Fruit fly (Drosophila melanogaster) whole organism, embryonic: ENCODE results near the gene Trax.

Experiments
- CG10431 ChIP-seq: fragments of 200-800 bp; sonication (Bioruptor generic); optimal IDR thresholded peaks from 3 replicates; lab custom pipeline; 2018; ENCODE audit warnings: missing biosample characterization, mild to moderate bottlenecking, missing genetic modification characterization
- CG12104 ChIP-seq: fragments of 200-800 bp; sonication (Bioruptor generic); optimal IDR thresholded peaks from 3 replicates; lab custom pipeline; 2016; ENCODE audit warnings: missing biosample characterization, missing genetic modification characterization
- CG13296 ChIP-seq: fragments of 200-800 bp; sonication (Bioruptor generic); optimal IDR thresholded peaks from 3 replicates; lab custom pipeline; 2018; ENCODE audit warnings: missing biosample characterization, mild to moderate bottlenecking, missing genetic modification characterization
- CG33557 ChIP-seq: fragments of 200-800 bp; sonication (Bioruptor generic); optimal IDR thresholded peaks from 2 replicates; lab custom pipeline; 2019; ENCODE audit warnings: missing biosample characterization, mild to moderate bottlenecking, missing genetic modification characterization, moderate library complexity
- ase ChIP-seq: fragments of 200-800 bp; sonication (Bioruptor generic); IDR thresholded peaks from 3 replicates; pipeline ENCODE4 v1.3.6; 2022; ENCODE audit warnings: missing biosample characterization, missing genetic modification characterization
- kay ChIP-seq: fragments of 200-800 bp; sonication (Bioruptor generic); optimal IDR thresholded peaks from 2 replicates; lab custom pipeline; 2016; ENCODE audit warnings: missing biosample characterization, missing genetic modification characterization
- rib ChIP-seq: fragments of 200-800 bp; sonication (Bioruptor generic); IDR thresholded peaks from 2 replicates; pipeline ENCODE4 v1.3.6; 2022; ENCODE audit warnings: missing biosample characterization, missing genetic modification characterization
- row ChIP-seq: fragments of 200-800 bp; sonication (Bioruptor generic); IDR thresholded peaks from 3 replicates; pipeline ENCODE4 v1.3.6; 2022; ENCODE audit warnings: missing biosample characterization, missing genetic modification characterization
- tup ChIP-seq: fragments of 200-800 bp; sonication (Bioruptor generic); optimal IDR thresholded peaks from 2 replicates; lab custom pipeline; 2016; ENCODE audit warnings: missing biosample characterization, mild to moderate bottlenecking, missing genetic modification characterization, moderate library complexity

- TF ChIP-seq CG33557 (GFP tag; lab: Kevin White, UChicago) (no peak), rib (GFP tag; lab: Robert Waterston, UW) (no peak), tup (no peak), ase (GFP tag; lab: Robert Waterston, UW) (no peak), row (GFP tag; lab: Robert Waterston, UW) (no peak), CG13296 (GFP tag; lab: Kevin White, UChicago) (no peak), kay (GFP tag; lab: Kevin White, UChicago) (no peak), CG12104 (GFP tag; lab: Kevin White, UChicago) (no peak), CG10431 (no peak)
Observed at dm6 chr3R:15410689-15411587, 49.4 kb downstream of the Trax start.
